Fruit fly (Drosophila melanogaster) whole organism, embryonic: ENCODE data around the gene CG34461.

Experiments
- CG10462 ChIP-seq: fragments of 200-800 bp; sonication (Bioruptor generic); optimal IDR thresholded peaks from 2 replicates; lab custom pipeline; 2016; ENCODE audit warnings: missing biosample characterization, missing genetic modification characterization
- CG12236 ChIP-seq: fragments of 200-800 bp; sonication (Bioruptor generic); optimal IDR thresholded peaks from 2 replicates; lab custom pipeline; 2016; ENCODE audit warnings: missing biosample characterization, missing genetic modification characterization
- CG12659 ChIP-seq: fragments of 200-800 bp; sonication (Bioruptor generic); optimal IDR thresholded peaks from 3 replicates; lab custom pipeline; 2017; ENCODE audit warnings: mild to moderate bottlenecking, missing biosample characterization, missing genetic modification reagents, missing genetic modification characterization
- CG15269 ChIP-seq: fragments of 200-800 bp; sonication (Bioruptor generic); optimal IDR thresholded peaks from 2 replicates; lab custom pipeline; 2018; ENCODE audit warnings: missing biosample characterization, mild to moderate bottlenecking, missing genetic modification characterization, moderate library complexity
- CG1603 ChIP-seq: fragments of 200-800 bp; sonication (Bioruptor generic); optimal IDR thresholded peaks from 2 replicates; lab custom pipeline; 2019; ENCODE audit warnings: missing biosample characterization, mild to moderate bottlenecking, missing genetic modification characterization, moderate library complexity
- CG16863 ChIP-seq: fragments of 200-800 bp; sonication (Bioruptor generic); optimal IDR thresholded peaks from 3 replicates; lab custom pipeline; 2016; ENCODE audit warnings: missing biosample characterization, missing genetic modification characterization
- CG17568 ChIP-seq: fragments of 200-800 bp; sonication (Bioruptor generic); optimal IDR thresholded peaks from 2 replicates; lab custom pipeline; 2018; ENCODE audit warnings: missing biosample characterization, mild to moderate bottlenecking, missing genetic modification characterization, moderate library complexity
- CG18599 ChIP-seq: fragments of 200-800 bp; sonication (Bioruptor generic); optimal IDR thresholded peaks from 3 replicates; lab custom pipeline; 2017; ENCODE audit warnings: missing biosample characterization, missing genetic modification characterization, mild to moderate bottlenecking, moderate library complexity, missing genetic modification reagents
- CG2129 ChIP-seq: fragments of 200-800 bp; sonication (Bioruptor generic); IDR thresholded peaks from 2 replicates; pipeline ENCODE4 v1.3.6; 2022; ENCODE audit warnings: missing biosample characterization, missing genetic modification characterization; ENCODE audit not compliant: partially characterized antibody
- CG2202 ChIP-seq: fragments of 200-800 bp; sonication (Bioruptor generic); optimal IDR thresholded peaks from 2 replicates; lab custom pipeline; 2018; ENCODE audit warnings: missing biosample characterization, mild to moderate bottlenecking, missing genetic modification characterization
- CG3407 ChIP-seq: fragments of 200-800 bp; sonication (Bioruptor generic); optimal IDR thresholded peaks from 2 replicates; lab custom pipeline; 2018; ENCODE audit warnings: missing biosample characterization, mild to moderate bottlenecking, missing genetic modification characterization
- CG3726 ChIP-seq: fragments of 200-800 bp; sonication (Bioruptor generic); IDR thresholded peaks from 3 replicates; pipeline ENCODE4, ENCODE4 v1.3.6; 2022; ENCODE audit warnings: missing biosample characterization, missing genetic modification characterization
- CG3838 ChIP-seq: fragments of 200-800 bp; sonication (Bioruptor generic); optimal IDR thresholded peaks from 3 replicates; lab custom pipeline; 2016; ENCODE audit warnings: missing biosample characterization, missing genetic modification characterization
- CG4360 ChIP-seq: fragments of 200-800 bp; sonication (Bioruptor generic); IDR thresholded peaks from 2 replicates; pipeline ENCODE4 v1.3.6; 2022; ENCODE audit warnings: missing biosample characterization, missing genetic modification characterization
- CG6654 ChIP-seq: fragments of 200-800 bp; sonication (Bioruptor generic); optimal IDR thresholded peaks from 2 replicates; lab custom pipeline; 2017; ENCODE audit warnings: missing biosample characterization, mild to moderate bottlenecking, missing genetic modification characterization
- CG6683 ChIP-seq: fragments of 200-800 bp; sonication (Bioruptor generic); optimal IDR thresholded peaks from 2 replicates; lab custom pipeline; 2017; ENCODE audit warnings: missing biosample characterization, mild to moderate bottlenecking, missing genetic modification characterization, missing genetic modification reagents
- CG7928 ChIP-seq: fragments of 200-800 bp; sonication (Bioruptor generic); optimal IDR thresholded peaks from 2 replicates; lab custom pipeline; 2017; ENCODE audit warnings: missing biosample characterization, mild to moderate bottlenecking, missing genetic modification characterization
- CG9932 ChIP-seq: fragments of 200-800 bp; sonication (Bioruptor generic); IDR thresholded peaks from 2 replicates; pipeline ENCODE4 v1.3.6; 2022; ENCODE audit warnings: missing biosample characterization, missing genetic modification characterization
- CkIIα-i1 ChIP-seq: fragments of 200-800 bp; sonication (Bioruptor generic); IDR thresholded peaks from 2 replicates; pipeline ENCODE4 v1.3.6; 2022; ENCODE audit warnings: missing biosample characterization, missing genetic modification characterization
- D ChIP-seq, 2 experiments: fragments of 200-800 bp in 1 of 2; fragments of >200 bp in 1 of 2; sonication (Bioruptor generic) in 1 of 2; optimal IDR thresholded peaks; 2 replicates in 1 of 2; 3 replicates in 1 of 2; lab custom pipeline; 2017; ENCODE audit warnings: mild to moderate bottlenecking in 1 of 2, missing biosample characterization in 1 of 2, missing genetic modification characterization in 1 of 2, missing genetic modification reagents in 1 of 2
- Dip3 ChIP-seq: fragments of 200-800 bp; sonication (Bioruptor generic); optimal IDR thresholded peaks from 3 replicates; lab custom pipeline; 2016; ENCODE audit warnings: missing biosample characterization, missing genetic modification characterization
- Doc3 ChIP-seq: fragments of 200-800 bp; sonication (Bioruptor generic); IDR thresholded peaks from 3 replicates; pipeline ENCODE4 v1.3.6; 2022; ENCODE audit warnings: missing biosample characterization, missing genetic modification characterization; ENCODE audit not compliant: partially characterized antibody
- Drgx ChIP-seq: fragments of 200-800 bp; sonication (Bioruptor generic); IDR thresholded peaks from 2 replicates; pipeline ENCODE4 v1.3.6; 2022; ENCODE audit warnings: missing biosample characterization, missing genetic modification characterization
- Eip74EF ChIP-seq, 2 experiments: fragments of 200-800 bp in 1 of 2; fragments of >200 bp in 1 of 2; sonication (Bioruptor generic) in 1 of 2; optimal IDR thresholded peaks; 2 replicates each; lab custom pipeline; 2017 to 2019; ENCODE audit warnings: missing biosample characterization in 2 of 2, missing genetic modification characterization in 2 of 2, mild to moderate bottlenecking in 1 of 2, moderate library complexity in 1 of 2
- Fer2 ChIP-seq: fragments of 200-800 bp; sonication (Bioruptor generic); optimal IDR thresholded peaks from 2 replicates; lab custom pipeline; 2018; ENCODE audit warnings: missing biosample characterization, mild to moderate bottlenecking, missing genetic modification characterization, moderate library complexity
- Gsc ChIP-seq: fragments of 200-800 bp; sonication (Bioruptor generic); IDR thresholded peaks from 2 replicates; pipeline ENCODE4 v1.3.6; 2022; ENCODE audit warnings: missing biosample characterization, missing genetic modification characterization
- HmgZ ChIP-seq: fragments of 200-800 bp; sonication (Bioruptor generic); optimal IDR thresholded peaks from 2 replicates; lab custom pipeline; 2018; ENCODE audit warnings: missing biosample characterization, mild to moderate bottlenecking, missing genetic modification characterization
- Max ChIP-seq: fragments of 200-800 bp; sonication (Bioruptor generic); optimal IDR thresholded peaks from 2 replicates; lab custom pipeline; 2016; ENCODE audit warnings: missing biosample characterization, mild to moderate bottlenecking, missing genetic modification characterization
- Oaz ChIP-seq: fragments of 200-800 bp; sonication (Bioruptor generic); IDR thresholded peaks from 2 replicates; pipeline ENCODE4 v1.3.6; 2022; ENCODE audit warnings: missing biosample characterization, missing genetic modification characterization
- Scr ChIP-seq: fragments of 200-800 bp; sonication (Bioruptor generic); IDR thresholded peaks from 2 replicates; pipeline ENCODE4 v1.3.6; 2022; ENCODE audit warnings: missing biosample characterization, missing genetic modification characterization; ENCODE audit not compliant: partially characterized antibody
- amos ChIP-seq: fragments of 200-800 bp; sonication (Bioruptor generic); IDR thresholded peaks from 2 replicates; pipeline ENCODE4 v1.3.6; 2022; ENCODE audit warnings: missing biosample characterization, missing genetic modification characterization; ENCODE audit not compliant: partially characterized antibody
- chinmo ChIP-seq: fragments of 200-800 bp; sonication (Bioruptor generic); IDR thresholded peaks from 4 replicates; pipeline ENCODE4 v1.3.6; 2022; ENCODE audit warnings: missing biosample characterization, missing genetic modification characterization; ENCODE audit not compliant: partially characterized antibody
- chm ChIP-seq: fragments of 200-800 bp; sonication (Bioruptor generic); IDR thresholded peaks from 2 replicates; pipeline ENCODE4 v1.3.6; 2022; ENCODE audit warnings: missing biosample characterization, missing genetic modification characterization
- fd64A ChIP-seq: fragments of 200-800 bp; sonication (Bioruptor generic); optimal IDR thresholded peaks from 3 replicates; lab custom pipeline; 2018; ENCODE audit warnings: missing biosample characterization, mild to moderate bottlenecking, missing genetic modification characterization
- gsb-n ChIP-seq: fragments of 200-800 bp; sonication (Bioruptor generic); optimal IDR thresholded peaks from 3 replicates; lab custom pipeline; 2018; ENCODE audit warnings: missing biosample characterization, mild to moderate bottlenecking, missing genetic modification characterization
- gt ChIP-seq: fragments of 200-800 bp; sonication (Bioruptor generic); IDR thresholded peaks from 2 replicates; pipeline ENCODE4 v1.3.6; 2022; ENCODE audit warnings: missing biosample characterization, missing genetic modification characterization
- lmd ChIP-seq: fragments of 200-800 bp; sonication (Bioruptor generic); IDR thresholded peaks from 2 replicates; pipeline ENCODE4 v1.3.6; 2022; ENCODE audit warnings: missing biosample characterization, missing genetic modification characterization
- mam ChIP-seq: fragments of 200-800 bp; sonication (Bioruptor generic); optimal IDR thresholded peaks from 3 replicates; lab custom pipeline; 2016; ENCODE audit warnings: missing biosample characterization, missing genetic modification characterization
- nerfin-2 ChIP-seq: fragments of 200-800 bp; sonication (Bioruptor generic); IDR thresholded peaks from 2 replicates; pipeline ENCODE4 v1.3.6; 2022; ENCODE audit warnings: missing biosample characterization, missing genetic modification characterization; ENCODE audit not compliant: partially characterized antibody
- otp ChIP-seq: fragments of 200-800 bp; sonication (Bioruptor generic); IDR thresholded peaks from 3 replicates; pipeline ENCODE4, ENCODE4 v1.3.6; 2022; ENCODE audit warnings: missing biosample characterization, missing genetic modification characterization
- repo ChIP-seq: fragments of 200-800 bp; sonication (Bioruptor generic); optimal IDR thresholded peaks from 2 replicates; lab custom pipeline; 2016; ENCODE audit warnings: missing biosample characterization, missing genetic modification characterization
- sr ChIP-seq: fragments of 200-800 bp; sonication (Bioruptor generic); IDR thresholded peaks from 3 replicates; pipeline ENCODE4 v1.3.6; 2022; ENCODE audit warnings: missing biosample characterization, missing genetic modification characterization
- ssp ChIP-seq: fragments of 200-800 bp; sonication (Bioruptor generic); IDR thresholded peaks from 2 replicates; pipeline ENCODE4 v1.3.6; 2022; ENCODE audit warnings: missing biosample characterization, missing genetic modification characterization
- trem ChIP-seq: fragments of 200-800 bp; optimal IDR thresholded peaks from 3 replicates; lab custom pipeline; 2019; ENCODE audit warnings: missing biosample characterization, mild to moderate bottlenecking, missing genetic modification characterization, moderate library complexity
- trh ChIP-seq: fragments of 200-800 bp; sonication (Bioruptor generic); optimal IDR thresholded peaks from 2 replicates; lab custom pipeline; 2016; ENCODE audit warnings: missing biosample characterization, missing genetic modification characterization
- wek ChIP-seq: fragments of 200-800 bp; sonication (Bioruptor generic); optimal IDR thresholded peaks from 3 replicates; lab custom pipeline; 2018; ENCODE audit warnings: missing biosample characterization, mild to moderate bottlenecking, missing genetic modification characterization, moderate library complexity
- yki ChIP-seq: fragments of >200 bp; optimal IDR thresholded peaks from 3 replicates; lab custom pipeline; 2018
- zf30C ChIP-seq: fragments of 200-800 bp; sonication (Bioruptor generic); optimal IDR thresholded peaks from 3 replicates; lab custom pipeline; 2018; ENCODE audit warnings: missing biosample characterization, mild to moderate bottlenecking, missing genetic modification characterization

The CG34461 gene

dm6 chr3L:8315141-8315816 lies 10.4 kb upstream of the CG34461 start, which contains the start of gene Cpsf6 (continued):
- TF ChIP-seq gt (no peak), CG3407 (GFP tag; lab: Kevin White, UChicago) (no peak), wek (GFP tag; lab: Kevin White, UChicago) (peak; percentile 99), Dip3 (GFP tag; lab: Kevin White, UChicago) (peak; percentile 2), CG6654 (GFP tag; lab: Kevin White, UChicago) (no peak), Max (peak; percentile 51), CG1603 (tag; lab: Kevin White, UChicago) (peak; percentile 87), CG3726 (GFP tag; lab: Robert Waterston, UW) (no peak), ssp (peak; percentile 74), CG17568 (GFP tag; lab: Kevin White, UChicago) (peak; percentile 84), CG3838 (GFP tag; lab: Kevin White, UChicago) (peak; percentile 46), CG18599 (GFP tag; lab: Kevin White, UChicago) (peak; percentile 38), CG2202 (tag; lab: Kevin White, UChicago) (peak; percentile 11), D (optimal IDR thresholded peaks at IDR 0.05; lab: Kevin White, UChicago) (no peak), D (GFP tag; optimal IDR thresholded peaks at IDR 0.05; lab: Kevin White, UChicago) (peak; percentile 30), Doc3 (GFP tag; lab: Robert Waterston, UW) (no peak), CG2129 (GFP tag; lab: Robert Waterston, UW) (no peak), CkIIα-i1 (GFP tag; lab: Robert Waterston, UW) (no peak), Scr (GFP tag; lab: Robert Waterston, UW) (no peak; the same call in 1 of the 2 replicates), CG15269 (peak; percentile 74), amos (GFP tag; lab: Robert Waterston, UW) (no peak), fd64A (GFP tag; lab: Kevin White, UChicago) (no peak), chinmo (GFP tag; lab: Robert Waterston, UW) (peak; percentile 56; the same call in 1 of the 4 replicates), Drgx (GFP tag; lab: Robert Waterston, UW) (no peak), CG7928 (GFP tag; lab: Kevin White, UChicago) (peak; percentile 56), otp (GFP tag; lab: Robert Waterston, UW) (no peak), CG4360 (no peak), zf30C (GFP tag; lab: Kevin White, UChicago) (no peak), CG12659 (peak; percentile 60), trem (tag; lab: Kevin White, UChicago) (peak; percentile 87), Gsc (no peak), CG10462 (GFP tag; lab: Kevin White, UChicago) (peak; percentile 42), chm (GFP tag; lab: Robert Waterston, UW) (peak; percentile 50), Eip74EF (GFP tag; optimal IDR thresholded peaks at IDR 0.05; lab: Kevin White, UChicago) (no peak), lmd (GFP tag; lab: Robert Waterston, UW) (peak; percentile 44; the same call in 1 of the 2 replicates), gsb-n (tag; lab: Kevin White, UChicago) (peak; percentile 49), repo (GFP tag; lab: Kevin White, UChicago) (no peak), mam (GFP tag; lab: Kevin White, UChicago) (peak; percentile 30), CG6683 (GFP tag; lab: Kevin White, UChicago) (no peak), Oaz (GFP tag; lab: Robert Waterston, UW) (peak; percentile 31; the same call in 1 of the 2 replicates), yki (no peak), CG16863 (peak; percentile 17), trh (GFP tag; lab: Kevin White, UChicago) (no peak), CG12236 (GFP tag; lab: Kevin White, UChicago) (no peak), sr (0 out of 3 replicates have a peak, but pooled peaks have one; percentile 2), Fer2 (tag; lab: Kevin White, UChicago) (peak; percentile 27), CG9932 (GFP tag; lab: Robert Waterston, UW) (peak; percentile 70), HmgZ (tag; lab: Kevin White, UChicago) (peak; percentile 53), nerfin-2 (GFP tag; lab: Robert Waterston, UW) (0 out of 2 replicates have a peak, but pooled peaks have one; percentile 18)
